Worm (Caenorhabditis elegans) whole organism, L3 larva: ENCODE results near the gene F58B4.5.

ENCODE experiments used
- R02D3.7 ChIP-seq: fragments of 150-350 bp; optimal IDR thresholded peaks from 2 replicates; lab custom pipeline; 2014; ENCODE audit warnings: missing biosample characterization, missing genetic modification characterization
- ama-1 ChIP-seq: fragments of 150-350 bp; optimal IDR thresholded peaks from 2 replicates; lab custom pipeline; 2018
- elt-3 ChIP-seq, 3 experiments: fragments of 150-350 bp in 1 of 3; sonication (generic microtip) in 2 of 3; optimal IDR thresholded peaks; 2 replicates in 2 of 3; 4 replicates in 1 of 3; lab custom pipeline; 2014 to 2017; ENCODE audit warnings: missing biosample characterization in 3 of 3, missing genetic modification characterization in 3 of 3
- nhr-12 ChIP-seq: fragments of 150-350 bp; optimal IDR thresholded peaks from 2 replicates; lab custom pipeline; 2014; ENCODE audit warnings: missing biosample characterization, missing genetic modification characterization
- nhr-76 ChIP-seq: fragments of 150-350 bp; sonication (generic microtip); optimal IDR thresholded peaks from 5 replicates; lab custom pipeline; 2014; ENCODE audit warnings: missing biosample characterization, missing genetic modification characterization
- skn-1 ChIP-seq: fragments of 150-350 bp; optimal IDR thresholded peaks from 2 replicates; lab custom pipeline; 2014; ENCODE audit warnings: missing biosample characterization, missing genetic modification characterization
- zag-1 ChIP-seq: fragments of 150-350 bp; optimal IDR thresholded peaks from 2 replicates; lab custom pipeline; 2014; ENCODE audit warnings: missing biosample characterization, missing genetic modification characterization
- ztf-4 ChIP-seq: fragments of 150-350 bp; optimal IDR thresholded peaks from 2 replicates; lab custom pipeline; 2014; ENCODE audit warnings: missing biosample characterization, missing genetic modification characterization

DNA sequence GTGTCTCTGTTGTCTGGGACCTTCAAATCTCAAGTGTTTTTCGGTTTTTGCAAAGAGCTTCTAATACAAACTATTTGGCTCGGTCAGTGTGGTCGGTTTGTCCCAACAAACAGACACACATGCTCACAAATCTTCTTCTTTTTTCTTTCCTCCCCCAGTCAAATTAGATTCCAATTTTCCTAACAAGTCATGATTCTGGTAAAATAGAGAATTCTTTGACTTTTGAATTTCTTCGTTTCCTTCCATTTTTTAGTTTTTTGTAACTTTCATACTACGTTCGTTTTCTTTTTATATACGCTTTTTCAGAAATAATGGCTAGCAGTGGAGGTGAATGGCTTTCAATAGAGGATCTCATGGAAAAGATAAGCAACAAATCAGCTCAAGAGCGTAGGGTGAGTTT is 28.7 kb upstream of the F58B4.5 start, which contains the start of gene F32D8.15:
- TF ChIP-seq ztf-4 (tag; lab: Kevin White, UChicago) (no peak), nhr-12 (tag; lab: Kevin White, UChicago) (no peak), zag-1 (no peak), elt-3 (tag; optimal IDR thresholded peaks at IDR 0.05; lab: Kevin White, UChicago) (no peak), R02D3.7 (tag; lab: Kevin White, UChicago) (no peak), ama-1 (lab: Kevin White, UChicago) (no peak), skn-1 (no peak), nhr-76 (no peak)
